Fruit fly (Drosophila melanogaster) whole organism: ENCODE measurements around the gene CG34447.

Source experiments
- CG8478 ChIP-seq: fragments of >200 bp; optimal IDR thresholded peaks from 2 replicates; lab custom pipeline; 2018; ENCODE audit warnings: inconsistent platforms
- EcR ChIP-seq, 2 experiments: fragments of >200 bp; optimal IDR thresholded peaks; 2 replicates each; lab custom pipeline; 2017; ENCODE audit warnings: missing biosample characterization in 2 of 2, missing genetic modification characterization in 2 of 2, missing genetic modification reagents in 2 of 2
- psq ChIP-seq: fragments of >200 bp; optimal IDR thresholded peaks from 2 replicates; lab custom pipeline; 2017

- TF ChIP-seq EcR (GFP tag; optimal IDR thresholded peaks at IDR 0.05; lab: Kevin White, UChicago) (no peak), CG8478 (lab: Kevin White, UChicago) (no peak), psq (lab: Kevin White, UChicago) (no peak)
Observed at dm6 chr2L:2371406-2372111, 48.3 kb downstream of the CG34447 start, which contains the start of gene CG3597.
